Worm (Caenorhabditis elegans) whole organism, L2 larva: ENCODE data around the gene str-248.
"Not testable (repeated sequence)": the region's sequence is repeated elsewhere in the genome, so short reads cannot be mapped to it uniquely, and the experiment has no call there.

Experiments used
- R02D3.7 ChIP-seq: fragments of 150-350 bp; optimal IDR thresholded peaks from 2 replicates; lab custom pipeline; 2014; ENCODE audit warnings: missing biosample characterization, missing genetic modification characterization
- Y55F3AM.14 ChIP-seq: fragments of 200-800 bp; sonication (Bioruptor generic); optimal IDR thresholded peaks from 2 replicates; lab custom pipeline; 2018; ENCODE audit warnings: mild to moderate bottlenecking, missing genetic modification characterization, missing compliant biosample characterization
- ZK546.5 ChIP-seq: sonication (generic microtip); optimal IDR thresholded peaks from 2 replicates; lab custom pipeline; 2017; ENCODE audit warnings: missing biosample characterization, missing genetic modification characterization
- alr-1 ChIP-seq: fragments of 150-350 bp; optimal IDR thresholded peaks from 2 replicates; lab custom pipeline; 2014; ENCODE audit warnings: missing biosample characterization, missing genetic modification characterization
- aly-2 ChIP-seq: fragments of 150-350 bp; optimal IDR thresholded peaks from 2 replicates; lab custom pipeline; 2014; ENCODE audit warnings: missing biosample characterization, missing genetic modification characterization
- ama-1 ChIP-seq: fragments of 150-350 bp; optimal IDR thresholded peaks from 2 replicates; lab custom pipeline; 2018; ENCODE audit warnings: inconsistent platforms
- ceh-16 ChIP-seq: fragments of 150-350 bp; optimal IDR thresholded peaks from 2 replicates; lab custom pipeline; 2014; ENCODE audit warnings: missing biosample characterization, missing genetic modification characterization
- ceh-82 ChIP-seq: fragments of 150-350 bp; optimal IDR thresholded peaks from 2 replicates; lab custom pipeline; 2014; ENCODE audit warnings: missing biosample characterization, missing genetic modification characterization
- crh-2 ChIP-seq: sonication (generic microtip); optimal IDR thresholded peaks from 2 replicates; lab custom pipeline; 2017; ENCODE audit warnings: missing biosample characterization, missing genetic modification characterization
- dmd-4 ChIP-seq: sonication (generic microtip); optimal IDR thresholded peaks from 2 replicates; lab custom pipeline; 2017; ENCODE audit warnings: missing biosample characterization, missing genetic modification characterization
- elt-1 ChIP-seq: fragments of 150-350 bp; optimal IDR thresholded peaks from 2 replicates; lab custom pipeline; 2014; ENCODE audit warnings: missing biosample characterization, missing genetic modification characterization
- gmeb-1 ChIP-seq: fragments of 150-350 bp; optimal IDR thresholded peaks from 2 replicates; lab custom pipeline; 2014; ENCODE audit warnings: missing biosample characterization, missing genetic modification characterization
- lin-11 ChIP-seq: fragments of 150-350 bp; sonication (generic microtip); optimal IDR thresholded peaks from 2 replicates; lab custom pipeline; 2014; ENCODE audit warnings: missing biosample characterization, missing genetic modification characterization, inconsistent platforms, mixed read lengths
- lin-39 ChIP-seq: fragments of 150-350 bp; optimal IDR thresholded peaks from 2 replicates; lab custom pipeline; 2014; ENCODE audit warnings: missing biosample characterization, missing genetic modification reagents, missing genetic modification characterization
- lsy-2 ChIP-seq, 2 experiments: fragments of 150-350 bp in 1 of 2; sonication (generic microtip) in 1 of 2; optimal IDR thresholded peaks; 2 replicates each; lab custom pipeline; 2014 to 2017; ENCODE audit warnings: missing biosample characterization in 2 of 2, missing genetic modification characterization in 2 of 2
- mab-5 ChIP-seq: fragments of 150-350 bp; optimal IDR thresholded peaks from 2 replicates; lab custom pipeline; 2014; ENCODE audit warnings: missing biosample characterization, missing genetic modification characterization
- mdl-1 ChIP-seq, 2 experiments: fragments of 150-350 bp in 1 of 2; sonication (generic microtip) in 1 of 2; optimal IDR thresholded peaks; 2 replicates each; lab custom pipeline; 2017; ENCODE audit warnings: missing biosample characterization in 2 of 2, missing genetic modification characterization in 2 of 2
- nhr-10 ChIP-seq: sonication (generic microtip); optimal IDR thresholded peaks from 2 replicates; lab custom pipeline; 2017; ENCODE audit warnings: missing biosample characterization, missing genetic modification characterization
- nhr-11 ChIP-seq: fragments of 150-350 bp; optimal IDR thresholded peaks from 2 replicates; lab custom pipeline; 2014; ENCODE audit warnings: missing biosample characterization, missing genetic modification characterization
- nhr-12 ChIP-seq: fragments of 150-350 bp; optimal IDR thresholded peaks from 2 replicates; lab custom pipeline; 2014; ENCODE audit warnings: missing biosample characterization, missing genetic modification characterization
- nhr-21 ChIP-seq: fragments of 150-350 bp; optimal IDR thresholded peaks from 2 replicates; lab custom pipeline; 2014; ENCODE audit warnings: missing biosample characterization, missing genetic modification characterization
- nhr-23 ChIP-seq: fragments of 150-350 bp; optimal IDR thresholded peaks from 2 replicates; lab custom pipeline; 2014; ENCODE audit warnings: missing biosample characterization, missing genetic modification reagents, missing genetic modification characterization
- nhr-237 ChIP-seq: fragments of 150-350 bp; optimal IDR thresholded peaks from 2 replicates; lab custom pipeline; 2014; ENCODE audit warnings: missing biosample characterization, missing genetic modification characterization
- nhr-25 ChIP-seq: fragments of 150-350 bp; sonication (generic microtip); optimal IDR thresholded peaks from 3 replicates; lab custom pipeline; 2014; ENCODE audit warnings: missing biosample characterization, missing genetic modification characterization
- nhr-6 ChIP-seq: fragments of 150-350 bp; optimal IDR thresholded peaks from 2 replicates; lab custom pipeline; 2014; ENCODE audit warnings: missing biosample characterization, missing genetic modification characterization
- nhr-77 ChIP-seq: fragments of 150-350 bp; optimal IDR thresholded peaks from 2 replicates; lab custom pipeline; 2014; ENCODE audit warnings: missing biosample characterization, missing genetic modification characterization
- peb-1 ChIP-seq: fragments of 150-350 bp; optimal IDR thresholded peaks from 2 replicates; lab custom pipeline; 2014; ENCODE audit warnings: missing biosample characterization, missing genetic modification characterization
- sem-4 ChIP-seq: fragments of 150-350 bp; optimal IDR thresholded peaks from 2 replicates; lab custom pipeline; 2014; ENCODE audit warnings: missing biosample characterization, missing genetic modification reagents, missing genetic modification characterization
- skn-1 ChIP-seq: sonication (generic microtip); optimal IDR thresholded peaks from 2 replicates; lab custom pipeline; 2017; ENCODE audit warnings: missing biosample characterization, missing genetic modification characterization
- sma-3 ChIP-seq: sonication (generic microtip); optimal IDR thresholded peaks from 2 replicates; lab custom pipeline; 2016; ENCODE audit warnings: missing genetic modification reagents, missing genetic modification characterization, missing compliant biosample characterization
- unc-39 ChIP-seq: fragments of 150-350 bp; optimal IDR thresholded peaks from 2 replicates; lab custom pipeline; 2014; ENCODE audit warnings: missing biosample characterization, missing genetic modification characterization
- unc-55 ChIP-seq: fragments of 150-350 bp; sonication (generic microtip); optimal IDR thresholded peaks from 3 replicates; lab custom pipeline; 2014; ENCODE audit warnings: missing biosample characterization, missing genetic modification reagents, missing genetic modification characterization
- unc-62 ChIP-seq: fragments of 150-350 bp; optimal IDR thresholded peaks from 2 replicates; lab custom pipeline; 2014; ENCODE audit warnings: missing biosample characterization, missing genetic modification reagents, missing genetic modification characterization
- zag-1 ChIP-seq: fragments of 150-350 bp; optimal IDR thresholded peaks from 2 replicates; lab custom pipeline; 2014; ENCODE audit warnings: missing biosample characterization, missing genetic modification characterization
- ztf-1 ChIP-seq: fragments of 200-800 bp; sonication (Bioruptor generic); conservative IDR thresholded peaks from 2 replicates; pipeline ENCODE4 v1.3.6; 2022; ENCODE audit warnings: missing genetic modification characterization, missing compliant biosample characterization
- ztf-11 ChIP-seq: sonication (generic microtip); optimal IDR thresholded peaks from 2 replicates; lab custom pipeline; 2017; ENCODE audit warnings: missing biosample characterization, missing genetic modification characterization
- ztf-4 ChIP-seq: fragments of 150-350 bp; optimal IDR thresholded peaks from 2 replicates; lab custom pipeline; 2014; ENCODE audit warnings: missing biosample characterization, missing genetic modification characterization

The str-248 gene

DNA sequence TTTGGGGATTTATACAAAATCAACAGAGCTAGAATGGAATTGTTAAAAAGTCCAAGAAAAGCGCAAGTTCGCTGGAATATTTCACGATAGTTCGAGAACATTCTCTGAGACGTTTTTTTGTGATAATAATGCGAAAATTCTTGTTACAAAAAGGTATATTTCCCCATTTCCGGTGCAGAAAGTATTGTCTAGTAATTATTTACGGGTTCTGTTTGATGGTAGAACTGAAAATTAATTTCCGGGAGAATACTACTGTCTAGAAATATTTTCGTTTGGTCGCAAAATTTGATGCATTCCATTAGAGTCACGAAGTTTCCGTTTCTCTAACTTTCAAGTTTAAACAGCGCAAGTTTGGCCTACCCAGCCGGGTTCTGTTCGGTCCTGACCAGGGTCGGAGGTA, at the start of gene str-248:
Gene str-248, minus strand, starts transcription at position 101 of the 400 bp plus-strand sequence.
- TF ChIP-seq mdl-1 (tag; optimal IDR thresholded peaks at IDR 0.05; lab: Kevin White, UChicago) (no peak), nhr-25 (no peak), nhr-11 (tag; lab: Kevin White, UChicago) (no peak), nhr-21 (no peak), lin-39 (tag; lab: Kevin White, UChicago) (no peak), zag-1 (no peak), lin-11 (tag; lab: Kevin White, UChicago) (no peak), nhr-10 (tag; lab: Kevin White, UChicago) (no peak), unc-62 (GFP tag; lab: Kevin White, UChicago) (no peak), alr-1 (tag; lab: Kevin White, UChicago) (no peak), dmd-4 (tag; lab: Kevin White, UChicago) (no peak), gmeb-1 (tag; lab: Kevin White, UChicago) (no peak), unc-39 (tag; lab: Kevin White, UChicago) (no peak), aly-2 (no peak), nhr-23 (tag; lab: Kevin White, UChicago) (no peak), ceh-82 (no peak)

- no peak for TF ChIP-seq aly-2
- TF ChIP-seq nhr-10 (tag; lab: Kevin White, UChicago) = no peak
- no peak for TF ChIP-seq ceh-82
- TF ChIP-seq R02D3.7 (tag; lab: Kevin White, UChicago) = no peak
- no peak for TF ChIP-seq gmeb-1 (tag; lab: Kevin White, UChicago)
- TF ChIP-seq mab-5 = no peak
- no peak for TF ChIP-seq peb-1 (tag; lab: Kevin White, UChicago)
- no peak for TF ChIP-seq lsy-2 (tag; optimal IDR thresholded peaks at IDR 0.05; lab: Kevin White, UChicago)
- no peak for TF ChIP-seq alr-1 (tag; lab: Kevin White, UChicago)
- TF ChIP-seq nhr-12 = no peak
- no peak for TF ChIP-seq nhr-23 (tag; lab: Kevin White, UChicago)
- no peak for TF ChIP-seq dmd-4 (tag; lab: Kevin White, UChicago)
- TF ChIP-seq nhr-6 (tag; lab: Kevin White, UChicago) = no peak
Observed at ce11 chrV:15677222-15677621, 47.8 kb upstream of the str-248 start, which contains the start of gene nhr-52. Gene nhr-52, plus strand, starts transcription at chrV:15677522.

ce11 chrV:15674899-15675298, 45.5 kb upstream of the str-248 start:
- TF ChIP-seq ceh-16 (tag; lab: Kevin White, UChicago) (no peak), nhr-77 (tag; lab: Kevin White, UChicago) (no peak), dmd-4 (tag; lab: Kevin White, UChicago) (no peak), unc-55 (GFP tag; lab: Kevin White, UChicago) (no peak), ZK546.5 (no peak), alr-1 (tag; lab: Kevin White, UChicago) (no peak), nhr-237 (tag; lab: Kevin White, UChicago) (no peak), crh-2 (tag; lab: Kevin White, UChicago) (no peak)

DNA sequence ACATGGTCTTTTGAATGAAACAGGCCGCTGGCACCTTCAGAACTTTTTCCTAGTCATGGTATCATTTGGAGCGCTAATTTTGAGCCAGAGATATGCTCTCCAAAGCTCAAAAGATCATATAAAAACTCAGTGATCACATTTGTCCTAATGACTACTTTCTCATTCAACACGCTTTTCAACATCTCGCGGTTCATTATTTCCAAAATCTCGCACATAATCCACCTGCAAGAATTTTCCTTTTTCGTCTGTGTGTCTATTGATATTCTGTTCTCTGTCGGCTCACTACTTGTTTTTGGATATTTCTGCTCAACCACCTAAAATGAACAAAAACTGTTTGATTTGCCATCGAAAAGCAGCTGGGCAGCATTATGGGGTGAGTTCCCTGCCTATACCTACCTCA, 44.3 kb upstream of the str-248 start, which contains the start of gene nhr-51:
Gene nhr-51, plus strand, starts transcription at position 301 of the 400 bp plus-strand sequence.
- no peak for TF ChIP-seq elt-1 (tag; lab: Kevin White, UChicago)
- no peak for TF ChIP-seq sma-3 (GFP tag; lab: Kevin White, UChicago)
- no peak for TF ChIP-seq sem-4 (tag; lab: Kevin White, UChicago)
- TF ChIP-seq skn-1 (tag; lab: Kevin White, UChicago) = no peak
- TF ChIP-seq ceh-82 = no peak
- TF ChIP-seq ztf-1 (GFP tag; lab: Robert Waterston, UW) = no peak
- TF ChIP-seq ztf-4 (tag; lab: Kevin White, UChicago) = no peak

ce11 chrV:15670139-15670538, 40.7 kb upstream of the str-248 start, which contains the start of gene K06B4.15:
Gene K06B4.15, plus strand, starts transcription at chrV:15670439.
- not testable (repeated sequence) for TF ChIP-seq Y55F3AM.14 (GFP tag; lab: Kevin White, UChicago); ztf-11 (tag; lab: Kevin White, UChicago); ama-1
